Worm (Caenorhabditis elegans): ENCODE measurements around the gene math-18.
"Not testable (repeated sequence)": the region's sequence is repeated elsewhere in the genome, so short reads cannot be mapped to it uniquely, and the experiment has no call there.

Gene math-18

ce11 chrII:2153708-2154107 lies at the start of gene math-18:
Gene math-18 (plus strand): TSS chrII:2154008.
- TF ChIP-seq tbx-8 (GFP tag; optimal IDR thresholded peaks at IDR 0.05); elt-3 (tag; optimal IDR thresholded peaks at IDR 0.05); hlh-1 (tag; optimal IDR thresholded peaks at IDR 0.05): not testable (repeated sequence)

ce11 chrII:2108295-2108694 lies 45.5 kb upstream of the math-18 start, which contains the start of gene R52.4:
Gene R52.4 (minus strand): TSS chrII:2108395.
- TF ChIP-seq cnd-1 (tag; optimal IDR thresholded peaks at IDR 0.05) = no peak
- TF ChIP-seq blmp-1 (tag; optimal IDR thresholded peaks at IDR 0.05) = no peak
- TF ChIP-seq sptf-1 (tag; optimal IDR thresholded peaks at IDR 0.05) = no peak
- TF ChIP-seq sem-2 (GFP tag; optimal IDR thresholded peaks at IDR 0.05) = no peak
- no peak for TF ChIP-seq ham-2 (GFP tag; optimal IDR thresholded peaks at IDR 0.05)
- TF ChIP-seq snpc-4 (tag; optimal IDR thresholded peaks at IDR 0.05) = no peak
- no peak for TF ChIP-seq mls-2 (tag; optimal IDR thresholded peaks at IDR 0.05)
- TF ChIP-seq drap-1 (GFP tag; optimal IDR thresholded peaks at IDR 0.05) = no peak
- TF ChIP-seq zip-8 (tag; optimal IDR thresholded peaks at IDR 0.05) = no peak
- no peak for TF ChIP-seq unc-120 (tag; optimal IDR thresholded peaks at IDR 0.05; ENCODE audit: poor library complexity, severe bottlenecking)
- no peak for TF ChIP-seq lin-32 (GFP tag; optimal IDR thresholded peaks at IDR 0.05)
- no peak for TF ChIP-seq pha-4 (tag; optimal IDR thresholded peaks at IDR 0.05)
- no peak for TF ChIP-seq hlh-1 (tag; optimal IDR thresholded peaks at IDR 0.05)
- TF ChIP-seq unc-62 (GFP tag; optimal IDR thresholded peaks at IDR 0.05) = no peak
- TF ChIP-seq elt-3 (tag; optimal IDR thresholded peaks at IDR 0.05) = no peak
- TF ChIP-seq nhr-237 (tag; optimal IDR thresholded peaks at IDR 0.05) = no peak
- TF ChIP-seq mep-1 (tag; optimal IDR thresholded peaks at IDR 0.05) = no peak
- no peak for TF ChIP-seq ceh-43 (GFP tag; optimal IDR thresholded peaks at IDR 0.05)
- TF ChIP-seq ces-1 (GFP tag; optimal IDR thresholded peaks at IDR 0.05) = no peak

DNA sequence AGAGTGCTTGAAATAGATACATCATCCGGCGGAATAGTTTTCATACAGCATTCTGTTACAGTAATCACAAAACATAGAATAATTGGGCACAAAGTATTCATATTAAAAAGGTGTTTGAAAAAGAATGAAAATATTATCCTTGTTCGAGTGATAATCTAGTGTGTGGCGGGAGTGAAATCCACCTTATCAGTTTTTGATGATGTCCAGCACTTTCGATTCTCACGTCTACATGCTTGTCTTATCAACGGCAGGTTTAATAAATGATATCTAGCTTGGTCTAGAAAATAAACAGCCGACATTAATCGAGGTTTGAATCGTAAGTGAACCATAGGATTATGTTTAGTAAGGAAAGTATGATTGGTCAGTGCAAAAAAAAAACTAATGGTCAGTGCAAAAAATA lies 43.9 kb upstream of the math-18 start, which contains the start of gene R52.5:
Gene R52.5, minus strand, starts transcription at position 101 of the 400 bp plus-strand sequence.
- no peak for TF ChIP-seq cnd-1 (tag; optimal IDR thresholded peaks at IDR 0.05)
- no peak for TF ChIP-seq ceh-43 (GFP tag; optimal IDR thresholded peaks at IDR 0.05)
- TF ChIP-seq nhr-237 (tag; optimal IDR thresholded peaks at IDR 0.05) = no peak
- TF ChIP-seq elt-1 (tag; optimal IDR thresholded peaks at IDR 0.05; ENCODE audit: borderline replicate concordance, insufficient read depth) = no peak
- no peak for TF ChIP-seq nhr-28 (tag; optimal IDR thresholded peaks at IDR 0.05)
- TF ChIP-seq zip-8 (tag; optimal IDR thresholded peaks at IDR 0.05) = no peak
- TF ChIP-seq unc-62 (GFP tag; optimal IDR thresholded peaks at IDR 0.05) = no peak

ce11 chrII:2112948-2113347 lies 40.9 kb upstream of the math-18 start, which contains the start of gene R52.6:
Gene R52.6 (minus strand): TSS chrII:2113048.
- TF ChIP-seq elt-1 (tag; optimal IDR thresholded peaks at IDR 0.05; ENCODE audit: borderline replicate concordance, insufficient read depth) (no peak), blmp-1 (tag; optimal IDR thresholded peaks at IDR 0.05) (no peak), flh-1 (GFP tag; optimal IDR thresholded peaks at IDR 0.05) (no peak), lin-13 (tag; optimal IDR thresholded peaks at IDR 0.05) (no peak), unc-120 (tag; optimal IDR thresholded peaks at IDR 0.05; ENCODE audit: poor library complexity, severe bottlenecking) (no peak), lsy-2 (tag; optimal IDR thresholded peaks at IDR 0.05) (no peak), nhr-76 (tag; optimal IDR thresholded peaks at IDR 0.05) (no peak), sptf-1 (tag; optimal IDR thresholded peaks at IDR 0.05) (no peak), ceh-39 (tag; optimal IDR thresholded peaks at IDR 0.05) (no peak), drap-1 (GFP tag; optimal IDR thresholded peaks at IDR 0.05) (no peak), M03D4.4 (tag; optimal IDR thresholded peaks at IDR 0.05) (no peak), cnd-1 (tag; optimal IDR thresholded peaks at IDR 0.05) (no peak), unc-39 (tag; optimal IDR thresholded peaks at IDR 0.05) (no peak), pha-4 (tag; optimal IDR thresholded peaks at IDR 0.05) (no peak), nhr-28 (tag; optimal IDR thresholded peaks at IDR 0.05) (no peak), zip-8 (tag; optimal IDR thresholded peaks at IDR 0.05) (no peak), sem-2 (GFP tag; optimal IDR thresholded peaks at IDR 0.05) (no peak), mab-5 (tag; optimal IDR thresholded peaks at IDR 0.05) (no peak), nhr-2 (tag; optimal IDR thresholded peaks at IDR 0.05) (no peak)

DNA sequence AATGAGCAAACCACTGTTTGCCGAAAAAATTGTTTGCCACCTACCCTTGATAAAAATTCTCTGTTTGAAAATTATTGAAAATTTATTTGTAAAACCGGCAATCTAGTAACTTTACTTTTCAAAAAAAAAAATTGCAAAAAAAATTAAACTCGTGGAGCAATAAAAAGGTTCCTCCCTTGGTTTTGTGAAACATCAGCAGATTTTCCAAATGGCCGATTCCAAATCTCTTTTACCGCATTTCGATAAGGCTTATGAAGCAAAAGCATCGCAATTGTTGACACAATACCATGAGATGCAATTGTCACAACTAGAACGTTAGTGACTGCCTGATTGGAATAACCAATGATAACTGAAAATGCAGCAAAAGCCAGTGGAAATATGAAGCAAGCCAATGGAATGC lies 39.3 kb upstream of the math-18 start:
- TF ChIP-seq bed-3 (GFP tag; optimal IDR thresholded peaks at IDR 0.05) (no peak), unc-120 (tag; optimal IDR thresholded peaks at IDR 0.05; ENCODE audit: poor library complexity, severe bottlenecking) (no peak), drap-1 (GFP tag; optimal IDR thresholded peaks at IDR 0.05) (no peak), sem-2 (GFP tag; optimal IDR thresholded peaks at IDR 0.05) (no peak), lin-32 (GFP tag; optimal IDR thresholded peaks at IDR 0.05) (no peak), nhr-76 (tag; optimal IDR thresholded peaks at IDR 0.05) (no peak), hlh-1 (tag; optimal IDR thresholded peaks at IDR 0.05) (no peak), pha-4 (tag; optimal IDR thresholded peaks at IDR 0.05) (no peak), nhr-12 (tag; optimal IDR thresholded peaks at IDR 0.05) (no peak), tbx-8 (GFP tag; optimal IDR thresholded peaks at IDR 0.05) (no peak), sptf-1 (tag; optimal IDR thresholded peaks at IDR 0.05) (no peak), zip-8 (tag; optimal IDR thresholded peaks at IDR 0.05) (no peak)
